Worm (Caenorhabditis elegans): Measurements from ENCODE around the gene F10E9.1.
"Not testable (repeated sequence)": the region's sequence is repeated elsewhere in the genome, so short reads cannot be mapped to it uniquely, and the experiment has no call there.

ce11 chrIII:8344283-8344682 is 21.3 kb downstream of the F10E9.1 start, which contains the start of gene ZC262.7:
- not testable (repeated sequence) for TF ChIP-seq ref-1 (GFP tag; conservative IDR thresholded peaks at IDR 0.05); flt-1 (GFP tag; IDR thresholded peaks at IDR 0.05); T22C8.4 (GFP tag; IDR thresholded peaks at IDR 0.05); med-1 (GFP tag; optimal IDR thresholded peaks at IDR 0.05; ENCODE audit: insufficient read depth); tab-1 (GFP tag; IDR thresholded peaks at IDR 0.05)

Measured in whole organism, midembryonic.